Worm (Caenorhabditis elegans) whole organism, young adult: ENCODE results near the gene egas-2.

Source experiments
- Y53G8AR.9 ChIP-seq: fragments of 200-800 bp; sonication (Bioruptor generic); conservative IDR thresholded peaks from 2 replicates; pipeline ENCODE4 v1.3.6; 2022; ENCODE audit warnings: missing genetic modification reagents, missing genetic modification characterization, missing compliant biosample characterization
- mes-4 ChIP-seq: sonication (generic microtip); optimal IDR thresholded peaks from 2 replicates; lab custom pipeline; 2016; ENCODE audit warnings: missing genotype, missing genetic modification characterization, missing compliant biosample characterization
- xnd-1 ChIP-seq: sonication (generic microtip); optimal IDR thresholded peaks from 2 replicates; lab custom pipeline; 2016; ENCODE audit warnings: missing genotype, missing genetic modification reagents, missing genetic modification characterization, missing compliant biosample characterization

DNA sequence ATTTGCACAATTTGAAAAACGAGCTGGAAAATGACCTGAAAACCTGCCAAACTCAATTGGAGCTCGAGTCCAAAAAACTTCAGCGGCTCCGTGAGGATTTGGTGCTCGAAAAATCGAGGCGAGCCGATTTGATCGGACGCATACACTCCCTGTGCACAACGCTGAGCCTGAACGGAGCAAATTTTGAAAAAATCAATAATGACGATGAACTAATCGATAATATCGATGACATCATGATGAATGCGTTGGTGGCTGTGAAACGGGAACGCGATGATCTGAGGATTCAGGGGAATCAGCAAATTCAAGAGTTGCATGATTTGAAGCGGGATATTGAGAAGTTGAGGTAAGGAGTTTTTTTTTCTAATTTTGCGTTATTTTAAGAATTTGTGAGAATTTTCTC, 44.6 kb upstream of the egas-2 start:
- no peak for TF ChIP-seq Y53G8AR.9 (GFP tag; lab: Robert Waterston, UW)
- TF ChIP-seq xnd-1 (tag; lab: Kevin White, UChicago): no peak
- TF ChIP-seq mes-4: no peak
